Fruit fly (Drosophila melanogaster) whole organism, embryonic: ENCODE measurements around the gene CG1979.

Source experiments
- Abd-B ChIP-seq: fragments of 200-800 bp; sonication (Bioruptor generic); optimal IDR thresholded peaks from 2 replicates; lab custom pipeline; 2018; ENCODE audit warnings: missing biosample characterization, mild to moderate bottlenecking, missing genetic modification characterization, moderate library complexity
- Aef1 ChIP-seq: fragments of 200-800 bp; sonication (Bioruptor generic); IDR thresholded peaks from 3 replicates; pipeline ENCODE4 v1.3.6; 2022; ENCODE audit warnings: missing biosample characterization, missing genetic modification characterization
- CG11398 ChIP-seq: fragments of 200-800 bp; sonication (Bioruptor generic); optimal IDR thresholded peaks from 2 replicates; lab custom pipeline; 2016; ENCODE audit warnings: missing biosample characterization, missing genetic modification characterization
- CG11560 ChIP-seq: fragments of 200-800 bp; sonication (Bioruptor generic); IDR thresholded peaks from 3 replicates; pipeline ENCODE4 v1.3.6; 2022; ENCODE audit warnings: missing biosample characterization, missing genetic modification characterization
- CG13624 ChIP-seq: fragments of 200-800 bp; sonication (Bioruptor generic); optimal IDR thresholded peaks from 2 replicates; lab custom pipeline; 2016; ENCODE audit warnings: missing biosample characterization, missing genetic modification characterization
- CG14050 ChIP-seq: fragments of 200-800 bp; sonication (Bioruptor generic); IDR thresholded peaks from 3 replicates; pipeline ENCODE4 v1.3.6; 2022; ENCODE audit warnings: missing biosample characterization, missing genetic modification characterization
- CG14860 ChIP-seq: fragments of 200-800 bp; sonication (Bioruptor generic); IDR thresholded peaks from 3 replicates; pipeline ENCODE4 v1.3.6; 2022; ENCODE audit warnings: missing biosample characterization, missing genetic modification characterization; ENCODE audit not compliant: partially characterized antibody
- CG14965 ChIP-seq: fragments of 200-800 bp; sonication (Bioruptor generic); optimal IDR thresholded peaks from 2 replicates; lab custom pipeline; 2016; ENCODE audit warnings: missing biosample characterization, missing genetic modification characterization, borderline replicate concordance
- CG1602 ChIP-seq: fragments of 200-800 bp; sonication (Bioruptor generic); optimal IDR thresholded peaks from 3 replicates; lab custom pipeline; 2016; ENCODE audit warnings: missing biosample characterization, missing genetic modification characterization
- CG1603 ChIP-seq: fragments of 200-800 bp; sonication (Bioruptor generic); optimal IDR thresholded peaks from 2 replicates; lab custom pipeline; 2019; ENCODE audit warnings: missing biosample characterization, mild to moderate bottlenecking, missing genetic modification characterization, moderate library complexity
- CG17328 ChIP-seq: fragments of 200-800 bp; sonication (Bioruptor generic); IDR thresholded peaks from 2 replicates; pipeline ENCODE4 v1.3.6; 2022; ENCODE audit warnings: missing biosample characterization, missing genetic modification characterization
- CG17359 ChIP-seq: fragments of 200-800 bp; sonication (Bioruptor generic); optimal IDR thresholded peaks from 3 replicates; lab custom pipeline; 2018; ENCODE audit warnings: missing biosample characterization, mild to moderate bottlenecking, missing genetic modification characterization, moderate library complexity
- CG18011 ChIP-seq: fragments of 200-800 bp; sonication (Bioruptor generic); optimal IDR thresholded peaks from 2 replicates; lab custom pipeline; 2017; ENCODE audit warnings: missing biosample characterization, missing genetic modification characterization, mild to moderate bottlenecking, moderate library complexity, missing genotype
- CG18764 ChIP-seq: fragments of 200-800 bp; sonication (Bioruptor generic); optimal IDR thresholded peaks from 3 replicates; lab custom pipeline; 2016; ENCODE audit warnings: missing biosample characterization, missing genetic modification characterization
- CG34422 ChIP-seq: fragments of 200-800 bp; sonication (Bioruptor generic); IDR thresholded peaks from 3 replicates; pipeline ENCODE4 v1.3.6; 2022; ENCODE audit warnings: missing biosample characterization, missing genetic modification characterization
- CG42726 ChIP-seq: fragments of 200-800 bp; sonication (Bioruptor generic); IDR thresholded peaks from 2 replicates; pipeline ENCODE4 v1.3.6; 2022; ENCODE audit warnings: missing biosample characterization, missing genetic modification characterization; ENCODE audit not compliant: partially characterized antibody
- CG7928 ChIP-seq: fragments of 200-800 bp; sonication (Bioruptor generic); optimal IDR thresholded peaks from 2 replicates; lab custom pipeline; 2017; ENCODE audit warnings: missing biosample characterization, mild to moderate bottlenecking, missing genetic modification characterization
- CG8281 ChIP-seq: fragments of 200-800 bp; sonication (Bioruptor generic); optimal IDR thresholded peaks from 2 replicates; lab custom pipeline; 2018; ENCODE audit warnings: missing biosample characterization, mild to moderate bottlenecking, missing genetic modification characterization, moderate library complexity
- CG8290 ChIP-seq, 3 experiments: fragments of 200-800 bp; sonication (Bioruptor generic); optimal IDR thresholded peaks; 2 replicates each; lab custom pipeline; 2016 to 2019; ENCODE audit warnings: missing biosample characterization in 3 of 3, missing genetic modification characterization in 3 of 3, mild to moderate bottlenecking in 2 of 3, moderate library complexity in 1 of 3
- CG9727 ChIP-seq: fragments of 200-800 bp; sonication (Bioruptor generic); optimal IDR thresholded peaks from 3 replicates; lab custom pipeline; 2017; ENCODE audit warnings: missing biosample characterization, mild to moderate bottlenecking, missing genetic modification characterization
- D19A ChIP-seq: fragments of 200-800 bp; optimal IDR thresholded peaks from 3 replicates; lab custom pipeline; 2019; ENCODE audit warnings: missing biosample characterization, mild to moderate bottlenecking, missing genetic modification characterization, moderate library complexity
- Deaf1 ChIP-seq: fragments of 200-800 bp; optimal IDR thresholded peaks from 3 replicates; lab custom pipeline; 2019; ENCODE audit warnings: missing biosample characterization, mild to moderate bottlenecking, missing genetic modification characterization, moderate library complexity
- Dll ChIP-seq: fragments of 200-800 bp; sonication (Bioruptor generic); IDR thresholded peaks from 4 replicates; pipeline ENCODE4 v1.3.6; 2022; ENCODE audit warnings: missing biosample characterization, missing genetic modification characterization; ENCODE audit not compliant: partially characterized antibody
- Eip74EF ChIP-seq, 2 experiments: fragments of 200-800 bp in 1 of 2; fragments of >200 bp in 1 of 2; sonication (Bioruptor generic) in 1 of 2; optimal IDR thresholded peaks; 2 replicates each; lab custom pipeline; 2017 to 2019; ENCODE audit warnings: missing biosample characterization in 2 of 2, missing genetic modification characterization in 2 of 2, mild to moderate bottlenecking in 1 of 2, moderate library complexity in 1 of 2
- Gug ChIP-seq: fragments of 200-800 bp; sonication (Bioruptor generic); IDR thresholded peaks from 4 replicates; pipeline ENCODE4 v1.3.6; 2022; ENCODE audit warnings: missing biosample characterization, missing genetic modification characterization
- Hr3 ChIP-seq: fragments of 200-800 bp; sonication (Bioruptor generic); optimal IDR thresholded peaks from 3 replicates; lab custom pipeline; 2016; ENCODE audit warnings: missing biosample characterization, missing genetic modification characterization
- Jarid2 ChIP-seq: fragments of 200-800 bp; sonication (Bioruptor generic); optimal IDR thresholded peaks from 3 replicates; lab custom pipeline; 2017; ENCODE audit warnings: mild to moderate bottlenecking, missing biosample characterization, missing genetic modification reagents, missing genetic modification characterization
- Lhr ChIP-seq: fragments of 200-800 bp; sonication (Bioruptor generic); optimal IDR thresholded peaks from 3 replicates; lab custom pipeline; 2017; ENCODE audit warnings: mild to moderate bottlenecking, missing biosample characterization, missing genetic modification reagents, missing genetic modification characterization
- MTF-1 ChIP-seq: fragments of 200-800 bp; sonication (Bioruptor generic); optimal IDR thresholded peaks from 2 replicates; lab custom pipeline; 2018; ENCODE audit warnings: missing biosample characterization, mild to moderate bottlenecking, missing genetic modification characterization, borderline replicate concordance
- NC2β ChIP-seq: fragments of 200-800 bp; sonication (Bioruptor generic); optimal IDR thresholded peaks from 2 replicates; lab custom pipeline; 2016; ENCODE audit warnings: missing biosample characterization, missing genetic modification characterization
- Opbp ChIP-seq: fragments of 200-800 bp; sonication (Bioruptor generic); IDR thresholded peaks from 3 replicates; pipeline ENCODE4 v1.3.6; 2022; ENCODE audit warnings: missing biosample characterization, missing genetic modification characterization; ENCODE audit not compliant: partially characterized antibody
- Pdp1 ChIP-seq, 2 experiments: fragments of 200-800 bp; sonication (Bioruptor generic); optimal IDR thresholded peaks; 3 replicates each; lab custom pipeline; 2016; ENCODE audit warnings: missing biosample characterization in 2 of 2, missing genetic modification characterization in 2 of 2, mild to moderate bottlenecking in 1 of 2, moderate library complexity in 1 of 2
- Sry-δ ChIP-seq: fragments of 200-800 bp; sonication (Bioruptor generic); optimal IDR thresholded peaks from 2 replicates; lab custom pipeline; 2016; ENCODE audit warnings: missing biosample characterization, missing genetic modification characterization
- aop ChIP-seq: fragments of 200-800 bp; sonication (Bioruptor generic); IDR thresholded peaks from 2 replicates; pipeline ENCODE4 v1.3.6; 2022; ENCODE audit warnings: missing biosample characterization, missing genetic modification characterization
- ap ChIP-seq: fragments of 200-800 bp; sonication (Bioruptor generic); IDR thresholded peaks from 2 replicates; pipeline ENCODE4 v1.3.6; 2022; ENCODE audit warnings: missing biosample characterization, missing genetic modification characterization
- cad ChIP-seq: fragments of >200 bp; optimal IDR thresholded peaks from 2 replicates; lab custom pipeline; 2017; ENCODE audit warnings: missing biosample characterization, missing genetic modification characterization
- danr ChIP-seq: fragments of 200-800 bp; sonication (Bioruptor generic); IDR thresholded peaks from 2 replicates; pipeline ENCODE4 v1.3.6; 2022; ENCODE audit warnings: missing biosample characterization, missing genetic modification characterization
- dmrt11E ChIP-seq: fragments of 200-800 bp; sonication (Bioruptor generic); optimal IDR thresholded peaks from 3 replicates; lab custom pipeline; 2018; ENCODE audit warnings: missing biosample characterization, mild to moderate bottlenecking, missing genetic modification characterization, moderate library complexity
- eve ChIP-seq, 2 experiments: fragments of >200 bp; optimal IDR thresholded peaks; 2 replicates each; lab custom pipeline; 2017; ENCODE audit warnings: missing biosample characterization in 2 of 2, missing genetic modification characterization in 2 of 2
- fu2 ChIP-seq: fragments of 200-800 bp; sonication (Bioruptor generic); optimal IDR thresholded peaks from 2 replicates; lab custom pipeline; 2016; ENCODE audit warnings: missing biosample characterization, missing genetic modification characterization
- gsb-n ChIP-seq: fragments of 200-800 bp; sonication (Bioruptor generic); optimal IDR thresholded peaks from 3 replicates; lab custom pipeline; 2018; ENCODE audit warnings: missing biosample characterization, mild to moderate bottlenecking, missing genetic modification characterization
- her ChIP-seq: fragments of 200-800 bp; sonication (Bioruptor generic); optimal IDR thresholded peaks from 2 replicates; lab custom pipeline; 2016; ENCODE audit warnings: missing biosample characterization, missing genetic modification characterization
- ken ChIP-seq: fragments of 200-800 bp; sonication (Bioruptor generic); IDR thresholded peaks from 3 replicates; pipeline ENCODE4 v1.3.6; 2022; ENCODE audit warnings: missing biosample characterization, missing genetic modification characterization
- nom ChIP-seq: fragments of 200-800 bp; sonication (Bioruptor generic); optimal IDR thresholded peaks from 2 replicates; lab custom pipeline; 2017; ENCODE audit warnings: missing biosample characterization, missing genetic modification characterization, mild to moderate bottlenecking, moderate library complexity, missing genetic modification reagents
- odd ChIP-seq: fragments of 200-800 bp; sonication (Bioruptor generic); optimal IDR thresholded peaks from 2 replicates; lab custom pipeline; 2017; ENCODE audit warnings: missing biosample characterization, mild to moderate bottlenecking, missing genetic modification characterization
- pb ChIP-seq: fragments of 200-800 bp; sonication (Bioruptor generic); optimal IDR thresholded peaks from 3 replicates; lab custom pipeline; 2016; ENCODE audit warnings: missing biosample characterization, missing genetic modification characterization
- ssp ChIP-seq: fragments of 200-800 bp; sonication (Bioruptor generic); IDR thresholded peaks from 2 replicates; pipeline ENCODE4 v1.3.6; 2022; ENCODE audit warnings: missing biosample characterization, missing genetic modification characterization
- unpg ChIP-seq: fragments of 200-800 bp; sonication (Bioruptor generic); optimal IDR thresholded peaks from 3 replicates; lab custom pipeline; 2018; ENCODE audit warnings: missing biosample characterization, mild to moderate bottlenecking, missing genetic modification characterization, moderate library complexity
- z ChIP-seq: fragments of 200-800 bp; sonication (Bioruptor generic); IDR thresholded peaks from 3 replicates; pipeline ENCODE4 v1.3.6; 2022; ENCODE audit warnings: missing biosample characterization, missing genetic modification characterization

CG1979 gene

DNA sequence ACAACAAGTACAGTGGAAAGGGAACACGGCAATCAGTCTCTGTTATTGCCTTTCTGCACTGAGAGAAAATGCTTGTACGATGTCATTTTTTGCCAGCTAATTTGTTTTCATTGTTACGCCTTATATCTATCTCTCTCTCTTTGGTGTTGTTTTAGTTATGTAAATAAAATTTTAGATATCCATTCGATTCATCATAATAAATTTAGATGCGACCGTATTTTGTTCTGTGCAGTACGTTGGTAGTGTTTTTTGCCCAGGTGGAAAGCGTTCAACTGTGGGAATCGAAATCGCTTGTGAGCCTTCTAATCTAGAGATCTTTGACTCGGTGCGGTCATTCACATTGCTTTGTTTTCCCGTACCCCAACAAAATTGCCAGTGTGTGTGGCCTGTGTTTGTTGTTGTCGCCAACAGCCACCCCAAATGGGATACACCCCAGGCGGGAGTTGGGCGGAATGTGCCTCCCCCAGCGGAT is 21.4 kb downstream of the CG1979 start (continued):
- no peak for TF ChIP-seq eve (GFP tag; optimal IDR thresholded peaks at IDR 0.05; lab: Kevin White, UChicago)
- TF ChIP-seq z = no peak
- peak; percentile 82 for TF ChIP-seq CG1603 (tag; lab: Kevin White, UChicago)
- TF ChIP-seq CG7928 (GFP tag; lab: Kevin White, UChicago) = peak; percentile 65
- no peak for TF ChIP-seq CG14860 (GFP tag; lab: Robert Waterston, UW)
- no peak for TF ChIP-seq cad (GFP tag; lab: Kevin White, UChicago)
- TF ChIP-seq CG1602 (GFP tag; lab: Kevin White, UChicago) = peak; percentile 82
- peak; percentile 92 for TF ChIP-seq CG9727 (GFP tag; lab: Kevin White, UChicago)
- peak in 1 of 2 experiments; percentile 72 for TF ChIP-seq Eip74EF (GFP tag; optimal IDR thresholded peaks at IDR 0.05; lab: Kevin White, UChicago)
- TF ChIP-seq CG34422 (GFP tag; lab: Robert Waterston, UW) = no peak
- TF ChIP-seq Sry-δ = peak; percentile 56
- peak; percentile 85 for TF ChIP-seq pb (GFP tag; lab: Kevin White, UChicago)
- peak; percentile 85 for TF ChIP-seq her (GFP tag; lab: Kevin White, UChicago)
- no peak for TF ChIP-seq CG14050 (GFP tag; lab: Robert Waterston, UW)
- peak; percentile 83 for TF ChIP-seq Hr3 (GFP tag; lab: Kevin White, UChicago)
- TF ChIP-seq Dll (GFP tag; lab: Robert Waterston, UW) = no peak
- peak; percentile 66 for TF ChIP-seq Deaf1 (tag; lab: Kevin White, UChicago)
- TF ChIP-seq CG8290 (GFP tag; optimal IDR thresholded peaks at IDR 0.05; lab: Kevin White, UChicago) = peak; percentile 72
- TF ChIP-seq CG8290 (tag; optimal IDR thresholded peaks at IDR 0.05; lab: Kevin White, UChicago) = peak; percentile 23 to 79
- peak; percentile 83 for TF ChIP-seq CG11398 (GFP tag; lab: Kevin White, UChicago)
- TF ChIP-seq Pdp1 (GFP tag; optimal IDR thresholded peaks at IDR 0.05; lab: Kevin White, UChicago) = peak; percentile 82 to 91
- TF ChIP-seq nom (GFP tag; lab: Kevin White, UChicago) = peak; percentile 83
- no peak for TF ChIP-seq CG17328 (GFP tag; lab: Robert Waterston, UW)
- peak; percentile 82 for TF ChIP-seq dmrt11E (tag; lab: Kevin White, UChicago)
- TF ChIP-seq gsb-n (tag; lab: Kevin White, UChicago) = peak; percentile 83
- peak; percentile 88 for TF ChIP-seq D19A (tag; lab: Kevin White, UChicago)
- TF ChIP-seq MTF-1 (GFP tag; lab: Kevin White, UChicago) = peak; percentile 70
- no peak for TF ChIP-seq Aef1 (GFP tag; lab: Robert Waterston, UW)
- TF ChIP-seq danr (GFP tag; lab: Robert Waterston, UW) = no peak
- peak; percentile 85 for TF ChIP-seq Abd-B
- TF ChIP-seq aop (GFP tag; lab: Robert Waterston, UW) = no peak
- TF ChIP-seq Lhr (GFP tag; lab: Kevin White, UChicago) = peak; percentile 56
- TF ChIP-seq ap (GFP tag; lab: Robert Waterston, UW) = no peak
- TF ChIP-seq CG42726 (GFP tag; lab: Robert Waterston, UW) = no peak
- TF ChIP-seq unpg = peak; percentile 91
- TF ChIP-seq CG13624 = peak; percentile 90
- TF ChIP-seq CG18011 = peak; percentile 62
- TF ChIP-seq NC2β (GFP tag; lab: Kevin White, UChicago) = peak; percentile 86
- no peak for TF ChIP-seq Opbp (GFP tag; lab: Robert Waterston, UW)
- TF ChIP-seq CG11560 (tag; lab: Robert Waterston, UW) = no peak
- peak; percentile 58 for TF ChIP-seq CG14965 (GFP tag; lab: Kevin White, UChicago)
- TF ChIP-seq ken = no peak
- peak; percentile 86 for TF ChIP-seq Gug (GFP tag; lab: Robert Waterston, UW)
- peak; percentile 65 for TF ChIP-seq CG8281
- peak; percentile 91 for TF ChIP-seq fu2 (GFP tag; lab: Kevin White, UChicago)
- TF ChIP-seq CG17359 (tag; lab: Kevin White, UChicago) = peak; percentile 94
- TF ChIP-seq Jarid2 (GFP tag; lab: Kevin White, UChicago) = peak; percentile 54
- TF ChIP-seq odd = peak; percentile 77
- peak; percentile 81 for TF ChIP-seq CG18764
- TF ChIP-seq ssp (GFP tag; lab: Robert Waterston, UW) = no peak
